Worm (Caenorhabditis elegans): ENCODE data around the gene ife-2.

Gene ife-2

ce11 chrX:334452-334851 is 48.1 kb downstream of the ife-2 start:
- TF ChIP-seq nhr-12 (tag; optimal IDR thresholded peaks at IDR 0.05) (no peak), ama-1 (optimal IDR thresholded peaks at IDR 0.05) (no peak), ztf-1 (GFP tag; conservative IDR thresholded peaks at IDR 0.05) (no peak)

- TF ChIP-seq lin-11 (tag; optimal IDR thresholded peaks at IDR 0.05): no peak
- TF ChIP-seq sma-9 (GFP tag; optimal IDR thresholded peaks at IDR 0.05): no peak
- no peak for TF ChIP-seq sma-9 (tag; optimal IDR thresholded peaks at IDR 0.05)
- TF ChIP-seq unc-62 (GFP tag; optimal IDR thresholded peaks at IDR 0.05): no peak
- no peak for TF ChIP-seq blmp-1 (tag; optimal IDR thresholded peaks at IDR 0.05; ENCODE audit: insufficient read depth)
- TF ChIP-seq C34F6.9 (tag; optimal IDR thresholded peaks at IDR 0.05): no peak
- no peak for TF ChIP-seq nhr-11 (tag; optimal IDR thresholded peaks at IDR 0.05)
- TF ChIP-seq crh-2 (tag; optimal IDR thresholded peaks at IDR 0.05): no peak
- no peak for TF ChIP-seq nhr-23 (tag; optimal IDR thresholded peaks at IDR 0.05)
- TF ChIP-seq nhr-12 (tag; optimal IDR thresholded peaks at IDR 0.05): no peak
- TF ChIP-seq gmeb-1 (tag; optimal IDR thresholded peaks at IDR 0.05): no peak
- no peak for TF ChIP-seq mdl-1 (tag; optimal IDR thresholded peaks at IDR 0.05)
These were observed 49.9 kb downstream of the ife-2 start for ce11 chrX:332643-333042.

Measured in whole organism, L2 larva.